Worm (Caenorhabditis elegans) whole organism, early embryonic: ENCODE data around the gene btb-17.

ENCODE experiments used
- B0310.2 ChIP-seq: sonication (generic microtip); optimal IDR thresholded peaks from 2 replicates; lab custom pipeline; 2016; ENCODE audit warnings: mild to moderate bottlenecking, missing genetic modification characterization, missing compliant biosample characterization
- F13C5.2 ChIP-seq: sonication (generic microtip); optimal IDR thresholded peaks from 2 replicates; lab custom pipeline; 2017; ENCODE audit warnings: mild to moderate bottlenecking, missing genetic modification characterization, inconsistent platforms, missing compliant biosample characterization
- ama-1 ChIP-seq: fragments of 150-350 bp; optimal IDR thresholded peaks from 2 replicates; lab custom pipeline; 2014
- ceh-36 ChIP-seq: sonication (generic microtip); optimal IDR thresholded peaks from 2 replicates; lab custom pipeline; 2016; ENCODE audit warnings: missing genetic modification characterization, inconsistent platforms, missing compliant biosample characterization
- pes-1 ChIP-seq: fragments of 200-800 bp; sonication (Bioruptor generic); IDR thresholded peaks from 2 replicates; pipeline ENCODE4 v1.3.6; 2022; ENCODE audit warnings: missing genetic modification reagents, missing genetic modification characterization, missing compliant biosample characterization
- scrt-1 ChIP-seq: fragments of 200-800 bp; sonication (Bioruptor generic); IDR thresholded peaks from 2 replicates; pipeline ENCODE4 v1.3.6; 2022; ENCODE audit warnings: missing genetic modification characterization, missing compliant biosample characterization
- sea-1 ChIP-seq: fragments of 200-800 bp; sonication (Bioruptor generic); conservative IDR thresholded peaks from 2 replicates; pipeline ENCODE4 v1.3.6; 2022; ENCODE audit warnings: missing genetic modification characterization, missing compliant biosample characterization

- TF ChIP-seq F13C5.2 (tag; lab: Kevin White, UChicago) (no peak), sea-1 (GFP tag; lab: Robert Waterston, UW) (no peak), ama-1 (lab: Kevin White, UChicago) (no peak), B0310.2 (no peak), scrt-1 (no peak), pes-1 (no peak), ceh-36 (no peak)
These were observed 4.3 kb downstream of the btb-17 start, which contains the start of gene btb-22 for ce11 chrII:3299457-3299856.
